Fruit fly (Drosophila melanogaster): Measurements from ENCODE around the gene CG34001.

DNA sequence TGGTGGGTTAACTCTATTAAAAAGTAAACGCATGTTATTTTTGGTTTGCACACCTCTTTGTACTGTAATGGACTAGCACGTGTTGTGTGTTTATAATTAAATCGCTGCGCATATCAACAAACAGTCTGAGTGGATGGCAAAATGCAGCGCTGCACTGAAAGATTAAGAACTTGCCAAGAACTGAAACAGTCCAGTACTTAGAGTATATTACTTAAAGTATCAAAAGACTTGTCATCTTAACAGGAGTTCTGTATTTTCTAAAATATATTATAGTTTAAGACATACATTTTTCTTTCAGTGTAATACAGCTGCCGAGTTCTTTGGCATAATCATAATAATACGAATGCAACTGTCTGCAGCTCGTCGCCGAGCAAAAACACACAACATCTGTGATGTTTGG, 17.6 kb downstream of the CG34001 start:
- TF ChIP-seq CTCF (optimal IDR thresholded peaks at IDR 0.05) (no peak), CG8478 (optimal IDR thresholded peaks at IDR 0.05) (no peak)
